Worm (Caenorhabditis elegans) whole organism, L1 larva: ENCODE data around the gene C33D9.10.

Experiments
- C04F5.9 ChIP-seq: sonication (generic microtip); optimal IDR thresholded peaks from 2 replicates; lab custom pipeline; 2016; ENCODE audit warnings: missing genetic modification characterization, missing compliant biosample characterization
- C16A3.4 ChIP-seq: fragments of 150-350 bp; optimal IDR thresholded peaks from 2 replicates; lab custom pipeline; 2014; ENCODE audit warnings: missing biosample characterization, missing genetic modification characterization
- ama-1 ChIP-seq: fragments of 150-350 bp; optimal IDR thresholded peaks from 2 replicates; lab custom pipeline; 2014
- blmp-1 ChIP-seq: fragments of 150-350 bp; optimal IDR thresholded peaks from 2 replicates; lab custom pipeline; 2014; ENCODE audit warnings: missing biosample characterization, missing genetic modification characterization
- ceh-63 ChIP-seq: fragments of 200-800 bp; sonication (Bioruptor generic); optimal IDR thresholded peaks from 2 replicates; lab custom pipeline; 2018; ENCODE audit warnings: mild to moderate bottlenecking, missing genetic modification characterization, missing compliant biosample characterization
- dpl-1 ChIP-seq, 3 experiments: fragments of 150-350 bp in 2 of 3; sonication (generic microtip) in 1 of 3; optimal IDR thresholded peaks; 2 replicates each; lab custom pipeline; 2014 to 2017; ENCODE audit warnings: missing biosample characterization in 3 of 3, missing genetic modification characterization in 3 of 3, missing genetic modification reagents in 3 of 3
- dsc-1 ChIP-seq: sonication (generic microtip); optimal IDR thresholded peaks from 2 replicates; lab custom pipeline; 2016; ENCODE audit warnings: mild to moderate bottlenecking, missing genetic modification characterization, missing compliant biosample characterization
- efl-1 ChIP-seq, 4 experiments: fragments of 150-350 bp; optimal IDR thresholded peaks in 3 of 4; peaks in 1 of 4; 1 replicate in 1 of 4; 2 replicates in 3 of 4; lab custom pipeline; 2014; ENCODE audit warnings: missing biosample characterization in 2 of 4, missing genetic modification characterization in 2 of 4, missing genetic modification reagents in 2 of 4
- elt-2 ChIP-seq: sonication (generic microtip); optimal IDR thresholded peaks from 2 replicates; lab custom pipeline; 2016; ENCODE audit warnings: missing genetic modification characterization, mild to moderate bottlenecking, inconsistent platforms, missing compliant biosample characterization, missing genetic modification reagents
- fos-1 ChIP-seq: fragments of 150-350 bp; optimal IDR thresholded peaks from 2 replicates; lab custom pipeline; 2014; ENCODE audit warnings: missing biosample characterization, missing genetic modification characterization
- hlh-4 ChIP-seq: sonication (generic microtip); optimal IDR thresholded peaks from 2 replicates; lab custom pipeline; 2016; ENCODE audit warnings: mild to moderate bottlenecking, missing genetic modification characterization, missing compliant biosample characterization
- hpl-2 ChIP-seq: fragments of 150-350 bp; optimal IDR thresholded peaks from 2 replicates; lab custom pipeline; 2014; ENCODE audit warnings: missing biosample characterization, missing genetic modification reagents, missing genetic modification characterization
- irx-1 ChIP-seq: sonication (generic microtip); optimal IDR thresholded peaks from 2 replicates; lab custom pipeline; 2016; ENCODE audit warnings: missing genetic modification characterization, missing compliant biosample characterization
- isw-1 ChIP-seq: fragments of 200-800 bp; sonication (Bioruptor generic); IDR thresholded peaks from 2 replicates; pipeline ENCODE4 v1.3.6; 2022; ENCODE audit warnings: missing genetic modification characterization, missing compliant biosample characterization
- lin-13 ChIP-seq: fragments of 150-350 bp; optimal IDR thresholded peaks from 2 replicates; lab custom pipeline; 2014; ENCODE audit warnings: missing biosample characterization, missing genetic modification reagents, missing genetic modification characterization
- lin-35 ChIP-seq, 2 experiments: fragments of 150-350 bp; optimal IDR thresholded peaks; 2 replicates each; lab custom pipeline; 2014; ENCODE audit warnings: missing biosample characterization in 2 of 2, missing genetic modification characterization in 2 of 2, missing genetic modification reagents in 2 of 2
- lir-3 ChIP-seq: sonication (generic microtip); optimal IDR thresholded peaks from 2 replicates; lab custom pipeline; 2016; ENCODE audit warnings: mild to moderate bottlenecking, missing genetic modification characterization, moderate library complexity, missing compliant biosample characterization; ENCODE audit not compliant: poor library complexity
- lsy-2 ChIP-seq, 2 experiments: fragments of 150-350 bp; optimal IDR thresholded peaks; 2 replicates each; lab custom pipeline; 2014; ENCODE audit warnings: missing biosample characterization in 2 of 2, missing genetic modification characterization in 2 of 2
- mdl-1 ChIP-seq, 2 experiments: fragments of 150-350 bp; optimal IDR thresholded peaks; 2 replicates each; lab custom pipeline; 2014 to 2017; ENCODE audit warnings: missing biosample characterization in 2 of 2, missing genetic modification characterization in 2 of 2, inconsistent platforms in 1 of 2
- mef-2 ChIP-seq: fragments of 150-350 bp; optimal IDR thresholded peaks from 2 replicates; lab custom pipeline; 2014; ENCODE audit warnings: missing biosample characterization, missing genetic modification characterization
- nhr-11 ChIP-seq: fragments of 150-350 bp; optimal IDR thresholded peaks from 2 replicates; lab custom pipeline; 2014; ENCODE audit warnings: missing biosample characterization, missing genetic modification characterization
- nhr-12 ChIP-seq: sonication (generic microtip); optimal IDR thresholded peaks from 2 replicates; lab custom pipeline; 2017; ENCODE audit warnings: missing biosample characterization, missing genetic modification characterization
- nhr-19 ChIP-seq: fragments of 200-800 bp; sonication (Bioruptor generic); conservative IDR thresholded peaks from 2 replicates; pipeline ENCODE4 v1.3.6; 2022; ENCODE audit warnings: missing genetic modification characterization, missing compliant biosample characterization
- nhr-237 ChIP-seq: fragments of 150-350 bp; optimal IDR thresholded peaks from 2 replicates; lab custom pipeline; 2014; ENCODE audit warnings: missing biosample characterization, missing genetic modification characterization
- nhr-28 ChIP-seq: fragments of 150-350 bp; optimal IDR thresholded peaks from 2 replicates; lab custom pipeline; 2014; ENCODE audit warnings: missing biosample characterization, missing genetic modification characterization
- nhr-47 ChIP-seq: sonication (generic microtip); optimal IDR thresholded peaks from 2 replicates; lab custom pipeline; 2016; ENCODE audit warnings: mild to moderate bottlenecking, missing genetic modification characterization, moderate library complexity, missing compliant biosample characterization
- nhr-76 ChIP-seq: sonication (generic microtip); optimal IDR thresholded peaks from 2 replicates; lab custom pipeline; 2017; ENCODE audit warnings: missing biosample characterization, missing genetic modification characterization
- nhr-77 ChIP-seq: fragments of 150-350 bp; optimal IDR thresholded peaks from 2 replicates; lab custom pipeline; 2014; ENCODE audit warnings: missing biosample characterization, missing genetic modification characterization
- nhr-90 ChIP-seq: sonication (generic microtip); optimal IDR thresholded peaks from 2 replicates; lab custom pipeline; 2016; ENCODE audit warnings: mild to moderate bottlenecking, missing genetic modification characterization, missing compliant biosample characterization; ENCODE audit not compliant: poor library complexity
- skn-1 ChIP-seq: fragments of 150-350 bp; optimal IDR thresholded peaks from 2 replicates; lab custom pipeline; 2014; ENCODE audit warnings: missing biosample characterization, missing genetic modification characterization
- snu-23 ChIP-seq: sonication (generic microtip); optimal IDR thresholded peaks from 2 replicates; lab custom pipeline; 2016; ENCODE audit warnings: missing genetic modification characterization, missing compliant biosample characterization
- sptf-1 ChIP-seq: fragments of 150-350 bp; optimal IDR thresholded peaks from 2 replicates; lab custom pipeline; 2014; ENCODE audit warnings: missing biosample characterization, missing genetic modification characterization
- sup-37 ChIP-seq: fragments of 200-800 bp; sonication (Bioruptor generic); optimal IDR thresholded peaks from 2 replicates; lab custom pipeline; 2018; ENCODE audit warnings: mild to moderate bottlenecking, missing genetic modification characterization, missing compliant biosample characterization
- swsn-7 ChIP-seq: sonication (generic microtip); optimal IDR thresholded peaks from 2 replicates; lab custom pipeline; 2016; ENCODE audit warnings: missing genetic modification characterization, missing compliant biosample characterization
- tbx-2 ChIP-seq: sonication (generic microtip); optimal IDR thresholded peaks from 2 replicates; lab custom pipeline; 2016; ENCODE audit warnings: missing genetic modification characterization, missing compliant biosample characterization
- unc-130 ChIP-seq: fragments of 150-350 bp; optimal IDR thresholded peaks from 2 replicates; lab custom pipeline; 2017; ENCODE audit warnings: missing biosample characterization, missing genetic modification characterization, inconsistent platforms
- unc-86 ChIP-seq: sonication (generic microtip); optimal IDR thresholded peaks from 2 replicates; lab custom pipeline; 2016; ENCODE audit warnings: missing genetic modification characterization, missing compliant biosample characterization
- unc-98 ChIP-seq: fragments of 200-800 bp; sonication (Bioruptor generic); IDR thresholded peaks from 2 replicates; pipeline ENCODE4 v1.3.6; 2022; ENCODE audit warnings: missing genetic modification characterization, missing compliant biosample characterization
- vab-15 ChIP-seq: sonication (generic microtip); optimal IDR thresholded peaks from 2 replicates; lab custom pipeline; 2017; ENCODE audit warnings: missing genotype, mild to moderate bottlenecking, missing genetic modification characterization, missing compliant biosample characterization
- xbp-1 ChIP-seq: sonication (generic microtip); optimal IDR thresholded peaks from 2 replicates; lab custom pipeline; 2016; ENCODE audit warnings: missing genetic modification characterization, missing compliant biosample characterization
- zag-1 ChIP-seq: fragments of 150-350 bp; optimal IDR thresholded peaks from 2 replicates; lab custom pipeline; 2014; ENCODE audit warnings: missing biosample characterization, missing genetic modification characterization
- ztf-4 ChIP-seq: fragments of 150-350 bp; optimal IDR thresholded peaks from 2 replicates; lab custom pipeline; 2014; ENCODE audit warnings: missing biosample characterization, missing genetic modification characterization

Gene C33D9.10

ce11 chrIV:8782172-8782571, 5.8 kb downstream of the C33D9.10 start (continued):
- peak; percentile 27 for TF ChIP-seq dsc-1 (tag; lab: Kevin White, UChicago)
- TF ChIP-seq skn-1 (tag; lab: Kevin White, UChicago): peak; percentile 49
- TF ChIP-seq lir-3 (tag; lab: Kevin White, UChicago): peak; percentile 30
- no peak for TF ChIP-seq ceh-63 (GFP tag; lab: Kevin White, UChicago)

ce11 chrIV:8778045-8778444, 9.9 kb downstream of the C33D9.10 start, which contains the start of gene C33D9.6:
Gene C33D9.6 (minus strand): TSS chrIV:8778145.
- no peak for TF ChIP-seq lin-35 (GFP tag; optimal IDR thresholded peaks at IDR 0.05; lab: Kevin White, UChicago)
- TF ChIP-seq ama-1 (lab: Kevin White, UChicago): no peak
- TF ChIP-seq nhr-12 (tag; lab: Kevin White, UChicago): no peak

ce11 chrIV:8772800-8773256, 15.1 kb downstream of the C33D9.10 start, which contains the start of gene F20C5.6:
Gene F20C5.6 (minus strand): TSS chrIV:8773206.
- TF ChIP-seq lsy-2 (tag; optimal IDR thresholded peaks at IDR 0.05; lab: Kevin White, UChicago) (no peak), efl-1 (optimal IDR thresholded peaks at IDR 0.05; lab: Kevin White, UChicago) (no peak), efl-1 (GFP tag; optimal IDR thresholded peaks at IDR 0.05 in 1 of 2; lab: Kevin White, UChicago) (peak in 1 of 2 experiments; percentile 26)
- TF ChIP-seq, all 84 proteins: peak for 1

ce11 chrIV:8769539-8769938, 18.4 kb downstream of the C33D9.10 start, which contains the start of gene F20C5.5:
Gene F20C5.5 (minus strand): TSS chrIV:8769639.
- TF ChIP-seq sup-37 (GFP tag; lab: Kevin White, UChicago): no peak
- TF ChIP-seq irx-1: no peak
- TF ChIP-seq nhr-77 (tag; lab: Kevin White, UChicago): no peak
- no peak for TF ChIP-seq efl-1 (optimal IDR thresholded peaks at IDR 0.05; lab: Kevin White, UChicago)
- no peak for TF ChIP-seq efl-1 (GFP tag; optimal IDR thresholded peaks at IDR 0.05 in 1 of 2; lab: Kevin White, UChicago)
- TF ChIP-seq dsc-1 (tag; lab: Kevin White, UChicago): no peak
- TF ChIP-seq hlh-4: no peak
- TF ChIP-seq ztf-4: no peak
- no peak for TF ChIP-seq tbx-2 (tag; lab: Kevin White, UChicago)
- TF ChIP-seq zag-1: no peak
- TF ChIP-seq unc-98 (GFP tag; lab: Robert Waterston, UW): no peak
- TF ChIP-seq mdl-1 (tag; optimal IDR thresholded peaks at IDR 0.05; lab: Kevin White, UChicago): no peak
- no peak for TF ChIP-seq elt-2 (tag; lab: Kevin White, UChicago)
- TF ChIP-seq mef-2 (tag; lab: Kevin White, UChicago): no peak
- TF ChIP-seq nhr-19: no peak
- TF ChIP-seq nhr-76 (tag; lab: Kevin White, UChicago): no peak
- TF ChIP-seq nhr-90: no peak
- no peak for TF ChIP-seq C04F5.9

ce11 chrIV:8764567-8764966, 23.4 kb downstream of the C33D9.10 start, which contains the start of gene cdc-50.B:
Gene cdc-50.B (plus strand): TSS chrIV:8764867.
- TF ChIP-seq efl-1 (optimal IDR thresholded peaks at IDR 0.05; lab: Kevin White, UChicago): no peak
- TF ChIP-seq efl-1 (GFP tag; optimal IDR thresholded peaks at IDR 0.05 in 1 of 2; lab: Kevin White, UChicago): no peak
- no peak for TF ChIP-seq dsc-1 (tag; lab: Kevin White, UChicago)
- TF ChIP-seq blmp-1 (tag; lab: Kevin White, UChicago): peak; percentile 18

- TF ChIP-seq lin-13 (GFP tag; lab: Kevin White, UChicago) (no peak), hlh-4 (no peak), nhr-11 (tag; lab: Kevin White, UChicago) (no peak), lin-35 (GFP tag; optimal IDR thresholded peaks at IDR 0.05; lab: Kevin White, UChicago) (peak in 1 of 2 experiments; percentile 43), dsc-1 (tag; lab: Kevin White, UChicago) (peak; percentile 92), fos-1 (tag; lab: Kevin White, UChicago) (peak; percentile 5), snu-23 (GFP tag; lab: Kevin White, UChicago) (no peak), sup-37 (GFP tag; lab: Kevin White, UChicago) (no peak), dpl-1 (GFP tag; optimal IDR thresholded peaks at IDR 0.05; lab: Kevin White, UChicago) (peak in 1 of 3 experiments; percentile 32), hpl-2 (GFP tag; lab: Kevin White, UChicago) (no peak), xbp-1 (peak; percentile 14), nhr-237 (tag; lab: Kevin White, UChicago) (no peak), unc-86 (tag; lab: Kevin White, UChicago) (peak; percentile 49), tbx-2 (tag; lab: Kevin White, UChicago) (peak; percentile 41), nhr-28 (tag; lab: Kevin White, UChicago) (no peak), unc-130 (tag; lab: Kevin White, UChicago) (no peak), zag-1 (peak; percentile 48), C16A3.4 (tag; lab: Kevin White, UChicago) (no peak), vab-15 (tag; lab: Kevin White, UChicago) (no peak), swsn-7 (tag; lab: Kevin White, UChicago) (peak; percentile 49), nhr-47 (tag; lab: Kevin White, UChicago) (peak; percentile 45), lir-3 (tag; lab: Kevin White, UChicago) (no peak), nhr-76 (tag; lab: Kevin White, UChicago) (no peak), isw-1 (GFP tag; lab: Robert Waterston, UW) (peak; percentile 35), sptf-1 (tag; lab: Kevin White, UChicago) (no peak)
Measured at ce11 chrIV:8762471-8762870, 25.5 kb downstream of the C33D9.10 start.
